Worm (Caenorhabditis elegans) whole organism, L1 larva: ENCODE measurements around the gene rgs-3.

ENCODE experiments used
- C16A3.4 ChIP-seq: fragments of 150-350 bp; optimal IDR thresholded peaks from 2 replicates; lab custom pipeline; 2014; ENCODE audit warnings: missing biosample characterization, missing genetic modification characterization
- aly-2 ChIP-seq: fragments of 150-350 bp; optimal IDR thresholded peaks from 2 replicates; lab custom pipeline; 2014; ENCODE audit warnings: missing biosample characterization, missing genetic modification characterization
- ceh-82 ChIP-seq, 3 experiments: fragments of 150-350 bp in 1 of 3; sonication (generic microtip) in 2 of 3; optimal IDR thresholded peaks; 2 replicates each; lab custom pipeline; 2014 to 2017; ENCODE audit warnings: missing biosample characterization in 3 of 3, missing genetic modification characterization in 3 of 3
- elt-2 ChIP-seq: sonication (generic microtip); optimal IDR thresholded peaks from 2 replicates; lab custom pipeline; 2016; ENCODE audit warnings: missing genetic modification characterization, mild to moderate bottlenecking, inconsistent platforms, missing compliant biosample characterization, missing genetic modification reagents
- lir-3 ChIP-seq: sonication (generic microtip); optimal IDR thresholded peaks from 2 replicates; lab custom pipeline; 2016; ENCODE audit warnings: mild to moderate bottlenecking, missing genetic modification characterization, moderate library complexity, missing compliant biosample characterization; ENCODE audit not compliant: poor library complexity
- mdl-1 ChIP-seq, 2 experiments: fragments of 150-350 bp; optimal IDR thresholded peaks; 2 replicates each; lab custom pipeline; 2014 to 2017; ENCODE audit warnings: missing biosample characterization in 2 of 2, missing genetic modification characterization in 2 of 2, inconsistent platforms in 1 of 2
- nhr-77 ChIP-seq: fragments of 150-350 bp; optimal IDR thresholded peaks from 2 replicates; lab custom pipeline; 2014; ENCODE audit warnings: missing biosample characterization, missing genetic modification characterization
- tbx-2 ChIP-seq: sonication (generic microtip); optimal IDR thresholded peaks from 2 replicates; lab custom pipeline; 2016; ENCODE audit warnings: missing genetic modification characterization, missing compliant biosample characterization
- zag-1 ChIP-seq: fragments of 150-350 bp; optimal IDR thresholded peaks from 2 replicates; lab custom pipeline; 2014; ENCODE audit warnings: missing biosample characterization, missing genetic modification characterization

The rgs-3 gene

ce11 chrII:6158111-6158510 lies 58.5 kb downstream of the rgs-3 start:
- TF ChIP-seq mdl-1 (tag; optimal IDR thresholded peaks at IDR 0.05; lab: Kevin White, UChicago) (no peak), tbx-2 (tag; lab: Kevin White, UChicago) (no peak), nhr-77 (tag; lab: Kevin White, UChicago) (no peak), C16A3.4 (tag; lab: Kevin White, UChicago) (no peak), aly-2 (tag; lab: Kevin White, UChicago) (no peak), ceh-82 (tag; optimal IDR thresholded peaks at IDR 0.05; lab: Kevin White, UChicago) (no peak), elt-2 (tag; lab: Kevin White, UChicago) (no peak), lir-3 (no peak), zag-1 (tag; lab: Kevin White, UChicago) (no peak)
